Fruit fly (Drosophila melanogaster) whole organism, embryonic: ENCODE data around the gene CG6693.

Source experiments
- BEAF-32 ChIP-seq: fragments of 200-800 bp; sonication (Bioruptor generic); optimal IDR thresholded peaks from 3 replicates; lab custom pipeline; 2017; ENCODE audit warnings: missing biosample characterization, missing genetic modification characterization, mild to moderate bottlenecking, moderate library complexity, missing genetic modification reagents
- Bgb ChIP-seq: fragments of 200-800 bp; sonication (Bioruptor generic); IDR thresholded peaks from 2 replicates; pipeline ENCODE4 v1.3.6; 2022; ENCODE audit warnings: missing biosample characterization, missing genetic modification characterization; ENCODE audit not compliant: partially characterized antibody
- CG11085 ChIP-seq: fragments of 200-800 bp; sonication (Bioruptor generic); IDR thresholded peaks from 2 replicates; pipeline ENCODE4 v1.3.6; 2022; ENCODE audit warnings: missing biosample characterization, missing genetic modification characterization
- CG11560 ChIP-seq: fragments of 200-800 bp; sonication (Bioruptor generic); IDR thresholded peaks from 3 replicates; pipeline ENCODE4 v1.3.6; 2022; ENCODE audit warnings: missing biosample characterization, missing genetic modification characterization
- CG12744 ChIP-seq: fragments of 200-800 bp; sonication (Bioruptor generic); optimal IDR thresholded peaks from 2 replicates; lab custom pipeline; 2016; ENCODE audit warnings: missing biosample characterization, missing genetic modification characterization
- CG13287 ChIP-seq: fragments of 200-800 bp; sonication (Bioruptor generic); IDR thresholded peaks from 2 replicates; pipeline ENCODE4 v1.3.6; 2022; ENCODE audit warnings: missing biosample characterization, missing genetic modification characterization; ENCODE audit not compliant: partially characterized antibody
- CG14667 ChIP-seq: fragments of 200-800 bp; sonication (Bioruptor generic); IDR thresholded peaks from 2 replicates; pipeline ENCODE4 v1.3.6; 2022; ENCODE audit warnings: missing biosample characterization, missing genetic modification characterization
- CG18619 ChIP-seq: fragments of 200-800 bp; sonication (Bioruptor generic); optimal IDR thresholded peaks from 3 replicates; lab custom pipeline; 2017; ENCODE audit warnings: missing biosample characterization, mild to moderate bottlenecking, missing genetic modification characterization
- CG2116 ChIP-seq: fragments of 200-800 bp; sonication (Bioruptor generic); optimal IDR thresholded peaks from 3 replicates; lab custom pipeline; 2018; ENCODE audit warnings: missing biosample characterization, mild to moderate bottlenecking, missing genetic modification characterization
- CG30431 ChIP-seq: fragments of 200-800 bp; sonication (Bioruptor generic); optimal IDR thresholded peaks from 2 replicates; lab custom pipeline; 2017; ENCODE audit warnings: missing biosample characterization, missing genetic modification characterization
- CG31441 ChIP-seq: fragments of 200-800 bp; sonication (Bioruptor generic); IDR thresholded peaks from 2 replicates; pipeline ENCODE4 v1.3.6; 2022; ENCODE audit warnings: missing biosample characterization, missing genetic modification characterization
- CG34224 ChIP-seq: fragments of 200-800 bp; sonication (Bioruptor generic); IDR thresholded peaks from 3 replicates; pipeline ENCODE4 v1.3.6; 2022; ENCODE audit warnings: missing biosample characterization, missing genetic modification characterization; ENCODE audit not compliant: partially characterized antibody
- CG34376 ChIP-seq: fragments of 200-800 bp; sonication (Bioruptor generic); optimal IDR thresholded peaks from 2 replicates; lab custom pipeline; 2018; ENCODE audit warnings: missing biosample characterization, mild to moderate bottlenecking, missing genetic modification characterization
- CG3838 ChIP-seq: fragments of 200-800 bp; sonication (Bioruptor generic); optimal IDR thresholded peaks from 3 replicates; lab custom pipeline; 2016; ENCODE audit warnings: missing biosample characterization, missing genetic modification characterization
- CG4730 ChIP-seq: fragments of 200-800 bp; sonication (Bioruptor generic); IDR thresholded peaks from 2 replicates; pipeline ENCODE4 v1.3.6; 2022; ENCODE audit warnings: missing biosample characterization, missing genetic modification characterization
- CG6175 ChIP-seq: fragments of 200-800 bp; sonication (Bioruptor generic); IDR thresholded peaks from 3 replicates; pipeline ENCODE4 v1.3.6; 2022; ENCODE audit warnings: missing biosample characterization, missing genetic modification characterization
- CG6254 ChIP-seq: fragments of 200-800 bp; sonication (Bioruptor generic); optimal IDR thresholded peaks from 3 replicates; lab custom pipeline; 2017; ENCODE audit warnings: mild to moderate bottlenecking, missing biosample characterization, missing genetic modification reagents, missing genetic modification characterization
- CG6683 ChIP-seq: fragments of 200-800 bp; sonication (Bioruptor generic); optimal IDR thresholded peaks from 2 replicates; lab custom pipeline; 2017; ENCODE audit warnings: missing biosample characterization, mild to moderate bottlenecking, missing genetic modification characterization, missing genetic modification reagents
- CG6813 ChIP-seq: fragments of 200-800 bp; sonication (Bioruptor generic); optimal IDR thresholded peaks from 2 replicates; lab custom pipeline; 2017; ENCODE audit warnings: missing biosample characterization, missing genetic modification characterization, mild to moderate bottlenecking, moderate library complexity, missing genetic modification reagents
- CG8281 ChIP-seq: fragments of 200-800 bp; sonication (Bioruptor generic); optimal IDR thresholded peaks from 2 replicates; lab custom pipeline; 2018; ENCODE audit warnings: missing biosample characterization, mild to moderate bottlenecking, missing genetic modification characterization, moderate library complexity
- CG8765 ChIP-seq: fragments of 200-800 bp; sonication (Bioruptor generic); IDR thresholded peaks from 2 replicates; pipeline ENCODE4 v1.3.6; 2022; ENCODE audit warnings: missing biosample characterization, missing genetic modification characterization
- D ChIP-seq, 2 experiments: fragments of 200-800 bp in 1 of 2; fragments of >200 bp in 1 of 2; sonication (Bioruptor generic) in 1 of 2; optimal IDR thresholded peaks; 2 replicates in 1 of 2; 3 replicates in 1 of 2; lab custom pipeline; 2017; ENCODE audit warnings: mild to moderate bottlenecking in 1 of 2, missing biosample characterization in 1 of 2, missing genetic modification characterization in 1 of 2, missing genetic modification reagents in 1 of 2
- E2f2 ChIP-seq: fragments of 200-800 bp; sonication (Bioruptor generic); IDR thresholded peaks from 2 replicates; pipeline ENCODE4 v1.3.6; 2022; ENCODE audit warnings: missing biosample characterization, missing genetic modification characterization
- Ets65A ChIP-seq: fragments of 200-800 bp; sonication (Bioruptor generic); peaks from one replicate; lab custom pipeline; 2016; ENCODE audit warnings: missing biosample characterization, missing genetic modification characterization
- Ets97D ChIP-seq: fragments of 200-800 bp; sonication (Bioruptor generic); optimal IDR thresholded peaks from 3 replicates; lab custom pipeline; 2016; ENCODE audit warnings: missing biosample characterization, missing genetic modification characterization
- HmgD ChIP-seq: fragments of 200-800 bp; sonication (Bioruptor generic); optimal IDR thresholded peaks from 3 replicates; lab custom pipeline; 2016; ENCODE audit warnings: missing biosample characterization, missing genetic modification characterization
- Hr3 ChIP-seq: fragments of 200-800 bp; sonication (Bioruptor generic); optimal IDR thresholded peaks from 3 replicates; lab custom pipeline; 2016; ENCODE audit warnings: missing biosample characterization, missing genetic modification characterization
- Lim3 ChIP-seq: fragments of 200-800 bp; sonication (Bioruptor generic); IDR thresholded peaks from 2 replicates; pipeline ENCODE4 v1.3.6; 2022; ENCODE audit warnings: missing biosample characterization, missing genetic modification characterization
- MBD-R2 ChIP-seq: fragments of 200-800 bp; sonication (Bioruptor generic); IDR thresholded peaks from 2 replicates; pipeline ENCODE4 v1.3.6; 2022; ENCODE audit warnings: missing biosample characterization, missing genetic modification characterization
- MESR4 ChIP-seq: fragments of 200-800 bp; sonication (Bioruptor generic); optimal IDR thresholded peaks from 2 replicates; lab custom pipeline; 2018; ENCODE audit warnings: missing biosample characterization, mild to moderate bottlenecking, missing genetic modification characterization, moderate library complexity
- Med ChIP-seq: fragments of 200-800 bp; sonication (Bioruptor generic); peaks from one replicate; lab custom pipeline; 2016; ENCODE audit warnings: missing biosample characterization, missing genetic modification characterization, mild to moderate bottlenecking, inconsistent platforms, moderate library complexity
- Scr ChIP-seq: fragments of 200-800 bp; sonication (Bioruptor generic); IDR thresholded peaks from 2 replicates; pipeline ENCODE4 v1.3.6; 2022; ENCODE audit warnings: missing biosample characterization, missing genetic modification characterization; ENCODE audit not compliant: partially characterized antibody
- amos ChIP-seq: fragments of 200-800 bp; sonication (Bioruptor generic); IDR thresholded peaks from 2 replicates; pipeline ENCODE4 v1.3.6; 2022; ENCODE audit warnings: missing biosample characterization, missing genetic modification characterization; ENCODE audit not compliant: partially characterized antibody
- btn ChIP-seq: fragments of 200-800 bp; sonication (Bioruptor generic); optimal IDR thresholded peaks from 2 replicates; lab custom pipeline; 2016; ENCODE audit warnings: missing biosample characterization, missing genetic modification characterization
- fd102C ChIP-seq: fragments of 200-800 bp; sonication (Bioruptor generic); optimal IDR thresholded peaks from 2 replicates; lab custom pipeline; 2018; ENCODE audit warnings: missing biosample characterization, mild to moderate bottlenecking, missing genetic modification characterization, moderate library complexity
- fu2 ChIP-seq: fragments of 200-800 bp; sonication (Bioruptor generic); optimal IDR thresholded peaks from 2 replicates; lab custom pipeline; 2016; ENCODE audit warnings: missing biosample characterization, missing genetic modification characterization
- gsb ChIP-seq: fragments of 200-800 bp; sonication (Bioruptor generic); IDR thresholded peaks from 2 replicates; pipeline ENCODE4 v1.3.6; 2022; ENCODE audit warnings: missing biosample characterization, missing genetic modification characterization
- insv ChIP-seq, 2 experiments: fragments of 200-800 bp; sonication (Bioruptor generic); optimal IDR thresholded peaks; 3 replicates each; lab custom pipeline; 2016 to 2018; ENCODE audit warnings: missing biosample characterization in 2 of 2, missing genetic modification characterization in 2 of 2
- kah ChIP-seq: fragments of 200-800 bp; sonication (Bioruptor generic); optimal IDR thresholded peaks from 2 replicates; lab custom pipeline; 2018; ENCODE audit warnings: missing biosample characterization, mild to moderate bottlenecking, missing genetic modification characterization
- lmd ChIP-seq: fragments of 200-800 bp; sonication (Bioruptor generic); IDR thresholded peaks from 2 replicates; pipeline ENCODE4 v1.3.6; 2022; ENCODE audit warnings: missing biosample characterization, missing genetic modification characterization
- pb ChIP-seq: fragments of 200-800 bp; sonication (Bioruptor generic); optimal IDR thresholded peaks from 3 replicates; lab custom pipeline; 2016; ENCODE audit warnings: missing biosample characterization, missing genetic modification characterization
- pita ChIP-seq: fragments of 200-800 bp; sonication (Bioruptor generic); optimal IDR thresholded peaks from 2 replicates; lab custom pipeline; 2017; ENCODE audit warnings: missing biosample characterization, mild to moderate bottlenecking, missing genetic modification characterization
- pzg ChIP-seq: fragments of 200-800 bp; sonication (Bioruptor generic); optimal IDR thresholded peaks from 3 replicates; lab custom pipeline; 2018; ENCODE audit warnings: missing biosample characterization, mild to moderate bottlenecking, missing genetic modification characterization, moderate library complexity
- row ChIP-seq: fragments of 200-800 bp; sonication (Bioruptor generic); IDR thresholded peaks from 3 replicates; pipeline ENCODE4 v1.3.6; 2022; ENCODE audit warnings: missing biosample characterization, missing genetic modification characterization
- sd ChIP-seq: fragments of 200-800 bp; sonication (Bioruptor generic); optimal IDR thresholded peaks from 3 replicates; lab custom pipeline; 2018; ENCODE audit warnings: missing biosample characterization, mild to moderate bottlenecking, missing genetic modification characterization, moderate library complexity
- sens ChIP-seq: fragments of 200-800 bp; sonication (Bioruptor generic); peaks from one replicate; lab custom pipeline; 2016; ENCODE audit warnings: missing biosample characterization, missing genetic modification characterization
- tap ChIP-seq: fragments of 200-800 bp; optimal IDR thresholded peaks from 3 replicates; lab custom pipeline; 2019; ENCODE audit warnings: missing biosample characterization, mild to moderate bottlenecking, missing genetic modification characterization, moderate library complexity
- tna ChIP-seq: fragments of 200-800 bp; sonication (Bioruptor generic); IDR thresholded peaks from 2 replicates; pipeline ENCODE4 v1.3.6; 2022; ENCODE audit warnings: missing biosample characterization, missing genetic modification characterization; ENCODE audit not compliant: partially characterized antibody
- trem ChIP-seq: fragments of 200-800 bp; optimal IDR thresholded peaks from 3 replicates; lab custom pipeline; 2019; ENCODE audit warnings: missing biosample characterization, mild to moderate bottlenecking, missing genetic modification characterization, moderate library complexity
- ttk ChIP-seq: fragments of 200-800 bp; sonication (Bioruptor generic); IDR thresholded peaks from 2 replicates; pipeline ENCODE4 v2.1.2; 2022; ENCODE audit warnings: missing biosample characterization, missing genetic modification characterization
- vvl ChIP-seq: fragments of 200-800 bp; sonication (Bioruptor generic); IDR thresholded peaks from 2 replicates; pipeline ENCODE4 v1.3.6; 2022; ENCODE audit warnings: missing biosample characterization, missing genetic modification characterization

The CG6693 gene

DNA sequence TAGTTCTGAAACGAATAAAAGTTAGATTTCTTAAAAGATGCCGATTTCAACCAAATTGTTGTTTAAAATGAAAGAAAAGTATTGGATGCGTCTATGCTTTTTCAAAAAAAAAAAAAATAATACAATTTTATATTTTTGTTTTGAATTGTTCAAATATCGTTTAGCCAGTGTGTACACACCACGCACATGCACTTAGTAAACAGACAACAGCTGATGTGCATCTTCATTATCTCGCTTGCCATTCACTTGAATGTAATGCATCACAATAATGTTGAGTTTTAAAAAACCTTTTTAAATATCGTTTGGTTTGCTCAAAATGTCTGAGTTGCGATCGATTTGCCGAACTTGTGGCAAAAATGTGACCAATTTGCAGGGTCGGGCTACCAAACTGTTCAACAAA, 14.6 kb upstream of the CG6693 start, which contains the start of gene CG31441 (continued):
- TF ChIP-seq BEAF-32 (GFP tag; lab: Kevin White, UChicago), result peak; percentile 65
- no peak for TF ChIP-seq gsb (GFP tag; lab: Robert Waterston, UW)
- TF ChIP-seq CG6175 (GFP tag; lab: Robert Waterston, UW), result no peak
- TF ChIP-seq CG3838 (GFP tag; lab: Kevin White, UChicago), result peak; percentile 39
- TF ChIP-seq CG12744 (GFP tag; lab: Kevin White, UChicago), result no peak
- TF ChIP-seq fd102C, result no peak
- no peak for TF ChIP-seq CG30431 (GFP tag; lab: Kevin White, UChicago)
- TF ChIP-seq E2f2 (GFP tag; lab: Robert Waterston, UW), result peak; percentile 81
- TF ChIP-seq HmgD (GFP tag; lab: Kevin White, UChicago), result no peak
- TF ChIP-seq CG11085 (GFP tag; lab: Robert Waterston, UW), result no peak
- TF ChIP-seq CG6813, result no peak
- no peak for TF ChIP-seq CG14667 (GFP tag; lab: Robert Waterston, UW)
- no peak for TF ChIP-seq CG8765 (GFP tag; lab: Robert Waterston, UW)
- peak; percentile 75 for TF ChIP-seq CG34224
- no peak for TF ChIP-seq lmd (GFP tag; lab: Robert Waterston, UW)
- TF ChIP-seq Med, result peak; percentile 32
- TF ChIP-seq CG31441 (GFP tag; lab: Robert Waterston, UW), result no peak
- no peak for TF ChIP-seq CG34376 (GFP tag; lab: Kevin White, UChicago)
- no peak for TF ChIP-seq btn (GFP tag; lab: Kevin White, UChicago)
- no peak for TF ChIP-seq D (optimal IDR thresholded peaks at IDR 0.05; lab: Kevin White, UChicago)
- TF ChIP-seq D (GFP tag; optimal IDR thresholded peaks at IDR 0.05; lab: Kevin White, UChicago), result no peak
- TF ChIP-seq MBD-R2 (GFP tag; lab: Robert Waterston, UW), result peak; percentile 85
- peak; percentile 64; the same call in 1 of the 2 replicates for TF ChIP-seq CG13287 (GFP tag; lab: Robert Waterston, UW)
- peak; percentile 61 for TF ChIP-seq Scr (GFP tag; lab: Robert Waterston, UW)
- TF ChIP-seq tap, result no peak
- TF ChIP-seq sd, result no peak
- peak; percentile 20 for TF ChIP-seq trem
- TF ChIP-seq Hr3 (GFP tag; lab: Kevin White, UChicago), result no peak
- TF ChIP-seq CG4730, result no peak
- TF ChIP-seq CG11560, result no peak
- TF ChIP-seq CG18619, result no peak
- peak; percentile 32; the same call in 1 of the 2 replicates for TF ChIP-seq amos (GFP tag; lab: Robert Waterston, UW)
- TF ChIP-seq Ets97D (GFP tag; lab: Kevin White, UChicago), result peak; percentile 8
- no peak for TF ChIP-seq CG8281 (tag; lab: Kevin White, UChicago)
- peak; percentile 56 for TF ChIP-seq Ets65A (GFP tag; lab: Kevin White, UChicago)
- no peak for TF ChIP-seq tna (GFP tag; lab: Robert Waterston, UW)
- TF ChIP-seq fu2 (GFP tag; lab: Kevin White, UChicago), result no peak
- peak; percentile 83 for TF ChIP-seq sens (GFP tag; lab: Kevin White, UChicago)
- TF ChIP-seq MESR4, result peak; percentile 18
- TF ChIP-seq pb (GFP tag; lab: Kevin White, UChicago), result no peak
- no peak for TF ChIP-seq pita (GFP tag; lab: Kevin White, UChicago)
- TF ChIP-seq Lim3, result no peak
- TF ChIP-seq kah (GFP tag; lab: Kevin White, UChicago), result no peak
- TF ChIP-seq insv (GFP tag; optimal IDR thresholded peaks at IDR 0.05; lab: Kevin White, UChicago), result no peak
- TF ChIP-seq CG6254 (GFP tag; lab: Kevin White, UChicago), result no peak
- TF ChIP-seq vvl (GFP tag; lab: Robert Waterston, UW), result 0 out of 2 replicates have a peak, but pooled peaks have one; percentile 10
- TF ChIP-seq row (GFP tag; lab: Robert Waterston, UW), result 0 out of 3 replicates have a peak, but pooled peaks have one; percentile 12
- TF ChIP-seq Bgb, result 0 out of 2 replicates have a peak, but pooled peaks have one; percentile 24
- no peak for TF ChIP-seq ttk (GFP tag; lab: Robert Waterston, UW)
- TF ChIP-seq CG6683 (GFP tag; lab: Kevin White, UChicago), result no peak
- TF ChIP-seq CG2116 (GFP tag; lab: Kevin White, UChicago), result peak; percentile 42
- TF ChIP-seq pzg (GFP tag; lab: Kevin White, UChicago), result peak; percentile 49
